Fruit fly (Drosophila melanogaster): ENCODE measurements around the gene CG5157.

dm6 chr3L:16145931-16146538 lies 8.4 kb upstream of the CG5157 start:
- no peak for TF ChIP-seq CG8478 (optimal IDR thresholded peaks at IDR 0.05)
- no peak for TF ChIP-seq CTCF (optimal IDR thresholded peaks at IDR 0.05)

Data from S2 (cell line).